Worm (Caenorhabditis elegans): Measurements from ENCODE around the gene C29F4.3.

- TF ChIP-seq ceh-9 (tag; optimal IDR thresholded peaks at IDR 0.05) (no peak), ceh-45 (GFP tag; IDR thresholded peaks at IDR 0.05) (no peak), unc-86 (tag; optimal IDR thresholded peaks at IDR 0.05) (no peak), ets-4 (tag; optimal IDR thresholded peaks at IDR 0.05) (no peak), eyg-1 (tag; optimal IDR thresholded peaks at IDR 0.05) (no peak), Y22D7AL.16 (tag; optimal IDR thresholded peaks at IDR 0.05) (no peak), tbx-7 (tag; optimal IDR thresholded peaks at IDR 0.05) (no peak), fkh-6 (tag; optimal IDR thresholded peaks at IDR 0.05) (no peak), pat-9 (tag; optimal IDR thresholded peaks at IDR 0.05) (no peak), K02D7.2 (tag; optimal IDR thresholded peaks at IDR 0.05) (no peak), hlh-15 (tag; optimal IDR thresholded peaks at IDR 0.05) (no peak), nhr-11 (tag; optimal IDR thresholded peaks at IDR 0.05) (no peak)
Measured at ce11 chrIV:11186729-11187128, 37.0 kb downstream of the C29F4.3 start, which contains the start of gene sdz-27.

All from whole organism, late embryonic.